Worm (Caenorhabditis elegans) whole organism, L4 larva: ENCODE data around the gene frpr-21.

Experiments used
- F37D6.2 ChIP-seq: sonication (generic microtip); optimal IDR thresholded peaks from 2 replicates; lab custom pipeline; 2016; ENCODE audit warnings: mild to moderate bottlenecking, missing genetic modification characterization, missing compliant biosample characterization
- T26A8.4 ChIP-seq: fragments of 200-800 bp; sonication (Bioruptor generic); IDR thresholded peaks from 2 replicates; pipeline ENCODE4 v1.3.6; 2022; ENCODE audit warnings: missing genetic modification characterization, missing compliant biosample characterization
- cey-2 ChIP-seq: sonication (generic microtip); optimal IDR thresholded peaks from 3 replicates; lab custom pipeline; 2017; ENCODE audit warnings: missing genetic modification characterization, mild to moderate bottlenecking, missing compliant biosample characterization, antibody characterized with exemption, borderline replicate concordance; ENCODE audit not compliant: insufficient read depth
- fkh-10 ChIP-seq: fragments of 150-350 bp; optimal IDR thresholded peaks from 2 replicates; lab custom pipeline; 2014; ENCODE audit warnings: missing biosample characterization, missing genetic modification reagents, missing genetic modification characterization
- lin-13 ChIP-seq: fragments of 150-350 bp; optimal IDR thresholded peaks from 2 replicates; lab custom pipeline; 2014; ENCODE audit warnings: missing biosample characterization, missing genetic modification reagents, missing genetic modification characterization
- lin-15B ChIP-seq: fragments of 150-350 bp; sonication (generic microtip); optimal IDR thresholded peaks from 3 replicates; lab custom pipeline; 2014; ENCODE audit warnings: missing biosample characterization, missing genetic modification characterization
- lin-38 ChIP-seq: fragments of 200-800 bp; sonication (Bioruptor generic); IDR thresholded peaks from 2 replicates; pipeline ENCODE4 v1.3.6; 2022; ENCODE audit warnings: missing genetic modification reagents, missing genetic modification characterization, missing compliant biosample characterization
- mdt-29 ChIP-seq: fragments of 200-800 bp; sonication (Bioruptor generic); IDR thresholded peaks from 2 replicates; pipeline ENCODE4 v1.3.6; 2022; ENCODE audit warnings: missing genetic modification reagents, missing genetic modification characterization, missing compliant biosample characterization
- nhr-25 ChIP-seq: sonication (generic microtip); optimal IDR thresholded peaks from 2 replicates; lab custom pipeline; 2017; ENCODE audit warnings: missing genetic modification characterization, mild to moderate bottlenecking, missing compliant biosample characterization, antibody characterized with exemption, moderate library complexity, borderline replicate concordance; ENCODE audit not compliant: insufficient read depth
- nhr-28 ChIP-seq: fragments of 150-350 bp; optimal IDR thresholded peaks from 2 replicates; lab custom pipeline; 2014; ENCODE audit warnings: missing biosample characterization, missing genetic modification characterization
- nhr-77 ChIP-seq: fragments of 150-350 bp; optimal IDR thresholded peaks from 2 replicates; lab custom pipeline; 2014; ENCODE audit warnings: missing biosample characterization, missing genetic modification characterization
- unc-39 ChIP-seq: sonication (generic microtip); optimal IDR thresholded peaks from 2 replicates; lab custom pipeline; 2017; ENCODE audit warnings: missing biosample characterization, missing genetic modification characterization
- unc-62 ChIP-seq, 3 experiments: fragments of 150-350 bp in 1 of 3; sonication (generic microtip); optimal IDR thresholded peaks in 2 of 3; peaks in 1 of 3; 1 replicate in 1 of 3; 2 replicates in 2 of 3; lab custom pipeline; 2014 to 2017; ENCODE audit warnings: missing biosample characterization in 3 of 3, missing genetic modification characterization in 3 of 3, missing genetic modification reagents in 3 of 3, missing genotype in 1 of 3
- zfp-2 ChIP-seq: sonication (generic microtip); optimal IDR thresholded peaks from 2 replicates; lab custom pipeline; 2016; ENCODE audit warnings: mild to moderate bottlenecking, missing genetic modification characterization, missing compliant biosample characterization
- ztf-7 ChIP-seq: fragments of 150-350 bp; optimal IDR thresholded peaks from 2 replicates; lab custom pipeline; 2014; ENCODE audit warnings: missing biosample characterization, missing genetic modification characterization

Gene frpr-21

DNA sequence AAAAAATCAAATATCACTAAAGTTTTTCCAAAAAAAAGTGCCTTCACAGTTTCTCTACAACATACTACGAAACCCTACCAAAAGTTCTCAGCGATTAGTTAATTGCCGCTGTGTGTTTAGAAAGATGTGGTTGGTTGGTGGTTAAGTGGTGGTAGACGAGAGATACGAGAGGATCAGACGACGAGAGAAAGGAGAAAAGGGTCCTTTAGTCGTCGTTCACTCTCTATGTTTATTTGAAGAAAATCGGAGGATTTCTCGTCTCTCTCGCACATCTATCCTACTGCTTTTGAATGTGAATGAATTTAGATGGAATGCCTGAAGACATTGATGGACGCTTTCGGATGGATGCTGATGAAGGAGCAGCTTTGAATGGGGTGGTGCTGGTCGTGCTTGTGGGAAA, 51.0 kb downstream of the frpr-21 start:
- no peak for TF ChIP-seq unc-39 (tag; lab: Kevin White, UChicago)
- TF ChIP-seq unc-62 (GFP tag; optimal IDR thresholded peaks at IDR 0.05 in 1 of 2; lab: Kevin White, UChicago) = peak in 1 of 2 experiments; percentile 60
- no peak for TF ChIP-seq unc-62 (tag; optimal IDR thresholded peaks at IDR 0.05; lab: Kevin White, UChicago)
- TF ChIP-seq nhr-77 (tag; lab: Kevin White, UChicago) = no peak
- no peak for TF ChIP-seq nhr-28

DNA sequence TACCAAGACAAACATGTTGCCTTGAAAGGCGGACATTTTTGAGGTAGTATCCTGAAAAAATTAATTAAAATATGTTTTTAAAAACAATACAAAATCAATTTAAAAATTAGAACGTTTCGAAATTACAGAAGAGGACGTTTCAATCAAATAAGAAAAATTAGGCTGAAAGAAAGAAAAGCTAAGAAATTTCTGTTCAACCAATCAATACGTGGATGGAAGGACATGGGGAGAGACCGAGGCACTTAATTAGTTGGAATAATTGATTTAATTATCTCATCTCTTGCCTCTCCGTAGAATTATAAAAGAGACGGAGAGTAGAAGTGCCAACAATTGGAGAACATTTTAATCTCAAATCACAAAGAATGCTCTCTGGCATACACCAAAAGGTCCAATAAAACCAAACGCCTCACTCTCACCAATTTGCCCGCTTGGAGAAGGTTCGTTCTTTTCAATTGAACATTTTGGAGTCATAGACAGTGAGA, 52.3 kb downstream of the frpr-21 start, which contains the start of gene ceh-58:
Gene ceh-58 (minus strand): TSS at position 51 of the 482 bp plus-strand sequence.
- TF ChIP-seq mdt-29 (GFP tag; lab: Robert Waterston, UW) (no peak), cey-2 (tag; lab: Kevin White, UChicago) (no peak), lin-15B (tag; lab: Kevin White, UChicago) (no peak), lin-38 (GFP tag; lab: Robert Waterston, UW) (no peak), F37D6.2 (tag; lab: Kevin White, UChicago) (no peak), ztf-7 (tag; lab: Kevin White, UChicago) (no peak), lin-13 (no peak), nhr-25 (tag; lab: Kevin White, UChicago) (no peak), zfp-2 (no peak), fkh-10 (GFP tag; lab: Kevin White, UChicago) (no peak), T26A8.4 (GFP tag; lab: Robert Waterston, UW) (no peak)
